Fruit fly (Drosophila melanogaster): ENCODE results near the gene Nha2.

The Nha2 gene

DNA sequence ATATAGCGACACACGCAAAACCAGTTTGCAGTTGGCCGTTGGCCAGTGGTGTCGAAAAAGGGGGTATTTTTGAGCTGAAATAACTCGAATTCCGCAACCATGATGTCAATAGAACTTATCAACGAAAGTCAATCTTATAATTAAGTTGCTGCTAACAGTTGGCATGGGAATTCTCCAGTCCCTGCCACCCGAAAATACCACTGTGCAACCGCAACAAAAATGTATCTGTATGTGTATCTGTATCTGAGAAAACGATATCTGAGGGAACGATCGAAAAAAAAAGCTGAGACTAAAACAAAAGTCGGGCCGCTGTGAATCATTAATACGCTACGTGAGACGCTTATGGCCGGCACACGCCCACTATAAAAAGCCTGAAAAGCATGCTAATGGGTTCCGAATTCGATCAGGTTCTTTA is 48.2 kb upstream of the Nha2 start (continued):
- peak; percentile 1 for TF ChIP-seq CG17385 (GFP tag; optimal IDR thresholded peaks at IDR 0.05)
- TF ChIP-seq CG11085 (GFP tag; IDR thresholded peaks at IDR 0.05): no peak
- TF ChIP-seq Abd-B (GFP tag; optimal IDR thresholded peaks at IDR 0.05): peak; percentile 3
- TF ChIP-seq HLH3B (GFP tag; IDR thresholded peaks at IDR 0.05): 0 out of 2 replicates have a peak, but pooled peaks have one; percentile 32
- no peak for TF ChIP-seq CG34376 (GFP tag; optimal IDR thresholded peaks at IDR 0.05)
- TF ChIP-seq vvl (GFP tag; IDR thresholded peaks at IDR 0.05): peak; percentile 51; the same call in 1 of the 2 replicates
- peak; percentile 13 for TF ChIP-seq chn (GFP tag; optimal IDR thresholded peaks at IDR 0.05)
- peak; percentile 43 for TF ChIP-seq unpg (GFP tag; optimal IDR thresholded peaks at IDR 0.05)
- TF ChIP-seq pan (optimal IDR thresholded peaks at IDR 0.05): no peak
- TF ChIP-seq pan (GFP tag; optimal IDR thresholded peaks at IDR 0.05 in 1 of 2, IDR thresholded peaks at IDR 0.05 in 1 of 2): peak in 1 of 2 experiments; percentile 73

DNA sequence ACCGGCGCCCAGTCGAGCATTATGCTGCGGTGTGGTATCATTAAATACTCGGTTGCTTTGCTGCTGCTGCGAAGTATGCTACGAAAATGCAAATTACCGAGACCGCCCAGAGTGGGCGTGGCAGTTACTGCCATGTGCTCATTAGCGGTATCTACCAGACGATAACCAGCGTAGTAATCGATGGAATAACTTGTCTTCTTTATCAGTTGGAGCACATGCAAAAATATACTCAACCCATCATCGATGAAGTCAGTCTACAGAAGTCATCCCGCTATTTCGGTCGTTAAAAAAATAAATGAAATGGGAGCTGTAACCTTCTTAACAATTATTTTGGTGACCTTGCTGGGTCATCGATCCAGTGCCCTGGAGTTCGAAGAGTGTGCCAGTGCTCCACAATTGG is 45.4 kb upstream of the Nha2 start, which contains the start of gene CG13837:
Gene CG13837 (plus strand): TSS at position 301 of the 400 bp plus-strand sequence.
- TF ChIP-seq CG3065 (GFP tag; optimal IDR thresholded peaks at IDR 0.05): peak; percentile 75
- no peak for TF ChIP-seq CG7786 (GFP tag; optimal IDR thresholded peaks at IDR 0.05)

DNA sequence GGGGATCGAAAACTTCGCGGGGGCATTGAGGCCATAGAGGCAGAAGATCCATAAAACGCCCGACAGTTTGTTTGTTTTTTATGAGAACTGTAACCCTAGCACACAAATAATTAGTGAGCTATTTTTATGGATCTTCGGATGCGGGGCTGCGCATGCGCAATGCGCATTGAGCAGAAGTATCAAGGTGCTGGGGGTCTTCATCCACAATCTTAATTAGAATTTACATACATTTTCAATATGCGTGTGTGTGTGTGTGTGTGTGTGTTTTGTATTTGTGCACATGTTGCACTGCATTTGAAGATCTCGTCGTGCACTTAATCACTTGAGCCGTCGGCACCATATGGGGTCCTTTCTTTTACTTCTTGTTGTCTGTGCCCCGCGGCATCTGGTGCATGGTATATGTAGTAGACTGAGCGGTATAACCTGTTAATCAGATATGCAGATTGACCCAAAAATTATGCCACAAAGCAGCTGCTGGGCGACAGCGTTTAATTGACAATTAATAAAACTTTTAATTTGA is 44.5 kb upstream of the Nha2 start:
- TF ChIP-seq pros (GFP tag; optimal IDR thresholded peaks at IDR 0.05) (peak; percentile 45), insv (GFP tag; optimal IDR thresholded peaks at IDR 0.05) (no peak), nau (GFP tag; optimal IDR thresholded peaks at IDR 0.05) (no peak), slou (GFP tag; optimal IDR thresholded peaks at IDR 0.05) (no peak), CG5245 (GFP tag; optimal IDR thresholded peaks at IDR 0.05) (no peak), cg (GFP tag; optimal IDR thresholded peaks at IDR 0.05) (peak; percentile 56), twi (tag; optimal IDR thresholded peaks at IDR 0.05) (peak; percentile 97), lmd (GFP tag; IDR thresholded peaks at IDR 0.05) (no peak), Hsf (GFP tag; optimal IDR thresholded peaks at IDR 0.05) (no peak), PHDP (tag; optimal IDR thresholded peaks at IDR 0.05) (no peak), tll (GFP tag; optimal IDR thresholded peaks at IDR 0.05) (no peak), kah (GFP tag; optimal IDR thresholded peaks at IDR 0.05) (no peak), HLH4C (GFP tag; IDR thresholded peaks at IDR 0.05; ENCODE audit: partially characterized antibody) (no peak), Ets65A (GFP tag) (peak; percentile 1), Asciz (GFP tag; optimal IDR thresholded peaks at IDR 0.05) (no peak), CG7745 (tag; optimal IDR thresholded peaks at IDR 0.05) (peak; percentile 85)

DNA sequence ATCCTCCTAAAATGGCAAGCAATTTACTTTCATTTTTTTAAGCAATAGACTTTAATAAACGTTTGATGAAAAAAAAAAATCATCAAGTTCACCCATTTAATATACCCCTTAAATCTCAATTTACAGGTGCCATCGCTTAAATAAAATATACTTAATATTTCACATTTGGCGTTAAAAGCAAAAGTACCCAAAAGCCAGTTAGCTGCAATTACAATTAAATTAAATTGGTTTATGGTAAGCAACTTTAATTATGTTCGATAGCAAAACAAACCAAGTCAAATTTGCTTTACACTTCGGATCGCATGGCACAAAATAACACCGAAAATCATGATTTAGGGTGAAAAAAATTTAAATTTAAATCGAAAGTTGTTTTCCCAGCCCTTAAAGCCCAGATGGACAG is 43.6 kb upstream of the Nha2 start, which contains the start of gene CG13838:
Gene CG13838 (plus strand): TSS at position 301 of the 400 bp plus-strand sequence.
- TF ChIP-seq Rfx (GFP tag; IDR thresholded peaks at IDR 0.05) (no peak), al (GFP tag; IDR thresholded peaks at IDR 0.05) (no peak), pb (GFP tag; optimal IDR thresholded peaks at IDR 0.05) (no peak), CG2712 (tag; optimal IDR thresholded peaks at IDR 0.05) (no peak), lilli (GFP tag; optimal IDR thresholded peaks at IDR 0.05) (no peak), az2 (GFP tag; optimal IDR thresholded peaks at IDR 0.05) (no peak), eyg (GFP tag; optimal IDR thresholded peaks at IDR 0.05) (no peak), gsb-n (tag; optimal IDR thresholded peaks at IDR 0.05) (no peak), mirr (GFP tag; optimal IDR thresholded peaks at IDR 0.05) (no peak), ac (GFP tag; optimal IDR thresholded peaks at IDR 0.05) (no peak), oc (tag; optimal IDR thresholded peaks at IDR 0.05) (no peak)

Measured in whole organism, embryonic.